Fruit fly (Drosophila melanogaster): ENCODE data around the gene Trmt61.
A peak's percentile ranks its signal among the peaks of the same experiment; 100 is the strongest.

Gene Trmt61

dm6 chr3R:26021195-26021914 is 37.9 kb upstream of the Trmt61 start (continued):
- TF ChIP-seq shn (GFP tag; optimal IDR thresholded peaks at IDR 0.05) (peak; percentile 73), sug (tag; optimal IDR thresholded peaks at IDR 0.05) (peak; percentile 99), rib (GFP tag; IDR thresholded peaks at IDR 0.05) (0 out of 2 replicates have a peak, but pooled peaks have one; percentile 19), odd (GFP tag; optimal IDR thresholded peaks at IDR 0.05) (peak; percentile 97), CG9609 (GFP tag; optimal IDR thresholded peaks at IDR 0.05) (peak; percentile 79), CG6175 (GFP tag; IDR thresholded peaks at IDR 0.05) (peak; percentile 61; the same call in 1 of the 3 replicates), CG4854 (GFP tag; optimal IDR thresholded peaks at IDR 0.05) (peak; percentile 57), tx (GFP tag; optimal IDR thresholded peaks at IDR 0.05) (peak; percentile 76), dpn (GFP tag; optimal IDR thresholded peaks at IDR 0.05) (peak; percentile 87), CG17612 (GFP tag; IDR thresholded peaks at IDR 0.05) (peak; percentile 62), sim (GFP tag; IDR thresholded peaks at IDR 0.05) (peak; percentile 38; the same call in 1 of the 2 replicates), sd (tag; optimal IDR thresholded peaks at IDR 0.05) (peak; percentile 52), CG17361 (GFP tag; IDR thresholded peaks at IDR 0.05) (peak; percentile 100), fd64A (GFP tag; optimal IDR thresholded peaks at IDR 0.05) (no peak), ase (GFP tag; IDR thresholded peaks at IDR 0.05) (peak; percentile 64; the same call in 2 of the 3 replicates), croc (GFP tag; conservative IDR thresholded peaks at IDR 0.05) (peak; percentile 89), Side (GFP tag; optimal IDR thresholded peaks at IDR 0.05) (peak; percentile 66), ab (GFP tag; optimal IDR thresholded peaks at IDR 0.05) (no peak), Xrp1 (GFP tag; IDR thresholded peaks at IDR 0.05) (peak; percentile 85), fru (optimal IDR thresholded peaks at IDR 0.05) (no peak), Xbp1 (GFP tag; optimal IDR thresholded peaks at IDR 0.05) (peak; percentile 95), CG10654 (GFP tag; optimal IDR thresholded peaks at IDR 0.05) (peak; percentile 86), CTCF (GFP tag; optimal IDR thresholded peaks at IDR 0.05) (peak; percentile 49), CG8290 (GFP tag; optimal IDR thresholded peaks at IDR 0.05) (peak; percentile 95), CG8290 (tag; optimal IDR thresholded peaks at IDR 0.05) (peak; percentile 59 to 97), dan (GFP tag; IDR thresholded peaks at IDR 0.05) (no peak; the same call in 1 of the 2 replicates), Adf1 (GFP tag; IDR thresholded peaks at IDR 0.05) (peak; percentile 9; the same call in 1 of the 2 replicates), kah (GFP tag; optimal IDR thresholded peaks at IDR 0.05) (peak; percentile 80), B-H1 (GFP tag; IDR thresholded peaks at IDR 0.05) (peak; percentile 79), az2 (GFP tag; optimal IDR thresholded peaks at IDR 0.05) (peak; percentile 97), D19B (GFP tag; optimal IDR thresholded peaks at IDR 0.05) (peak; percentile 85), phol (tag; optimal IDR thresholded peaks at IDR 0.05) (peak; percentile 98), CG14965 (GFP tag; optimal IDR thresholded peaks at IDR 0.05; ENCODE audit: borderline replicate concordance) (no peak), oc (tag; optimal IDR thresholded peaks at IDR 0.05) (peak; percentile 69), br (optimal IDR thresholded peaks at IDR 0.05) (no peak), CG17328 (GFP tag; IDR thresholded peaks at IDR 0.05) (peak; percentile 71; the same call in 1 of the 2 replicates), lbe (GFP tag; optimal IDR thresholded peaks at IDR 0.05) (peak; percentile 72), ap (GFP tag; IDR thresholded peaks at IDR 0.05) (peak; percentile 75), CG10543 (GFP tag; optimal IDR thresholded peaks at IDR 0.05) (peak; percentile 75), CG14441 (GFP tag; IDR thresholded peaks at IDR 0.05) (no peak), Abd-B (GFP tag; optimal IDR thresholded peaks at IDR 0.05) (peak; percentile 93), CG10209 (GFP tag; optimal IDR thresholded peaks at IDR 0.05) (peak; percentile 97), ewg (GFP tag; optimal IDR thresholded peaks at IDR 0.05) (peak; percentile 88), CG17359 (tag; optimal IDR thresholded peaks at IDR 0.05) (peak; percentile 90), pros (GFP tag; optimal IDR thresholded peaks at IDR 0.05) (peak; percentile 74), pfk (GFP tag; optimal IDR thresholded peaks at IDR 0.05) (no peak), CG6683 (GFP tag; optimal IDR thresholded peaks at IDR 0.05) (peak; percentile 82), CG9727 (GFP tag; optimal IDR thresholded peaks at IDR 0.05) (peak; percentile 99), CG14667 (GFP tag; IDR thresholded peaks at IDR 0.05) (peak; percentile 81), CG34376 (GFP tag; optimal IDR thresholded peaks at IDR 0.05) (peak; percentile 56), CG9817 (tag; optimal IDR thresholded peaks at IDR 0.05) (peak; percentile 89)
